Fruit fly (Drosophila melanogaster) Kc167 (cell line): Measurements from ENCODE around the gene CG3040.

ENCODE experiments used
- Myc ChIP-seq: fragments of >200 bp; optimal IDR thresholded peaks from 2 replicates; lab custom pipeline; 2017; ENCODE audit warnings: missing external identifiers
- Sin3A ChIP-seq: fragments of >200 bp; optimal IDR thresholded peaks from 2 replicates; lab custom pipeline; 2018; ENCODE audit warnings: missing external identifiers
- h ChIP-seq: fragments of >200 bp; optimal IDR thresholded peaks from 3 replicates; lab custom pipeline; 2018; ENCODE audit warnings: missing external identifiers
- insv ChIP-seq: fragments of >200 bp; optimal IDR thresholded peaks from 3 replicates; lab custom pipeline; 2018; ENCODE audit warnings: missing external identifiers
- psq ChIP-seq: fragments of >200 bp; optimal IDR thresholded peaks from 2 replicates; lab custom pipeline; 2017; ENCODE audit warnings: missing external identifiers
- ttk ChIP-seq: sonication (Bioruptor generic); optimal IDR thresholded peaks from 2 replicates; lab custom pipeline; 2017; ENCODE audit warnings: missing external identifiers

Gene CG3040

DNA sequence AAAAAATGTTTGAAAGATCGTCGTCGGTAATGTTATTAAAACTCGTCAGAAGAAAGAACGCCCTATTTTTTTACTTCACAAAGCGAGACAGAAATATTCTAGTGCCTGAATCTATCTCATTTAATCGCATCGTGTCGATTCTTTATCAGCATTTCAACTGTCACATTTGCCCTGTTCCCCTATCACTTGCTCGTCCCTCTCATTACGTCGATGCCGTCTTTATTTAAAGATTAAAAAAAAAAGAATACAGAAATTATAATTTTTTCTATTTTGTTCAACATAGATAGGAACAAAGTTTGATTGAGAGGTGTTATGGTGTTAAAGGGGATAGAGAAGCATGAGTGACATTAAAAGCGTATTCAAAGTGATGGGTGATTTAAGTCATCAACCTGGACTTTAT is 14.9 kb upstream of the CG3040 start:
- TF ChIP-seq Myc (lab: Kevin White, UChicago), result no peak
- no peak for TF ChIP-seq psq
- TF ChIP-seq ttk (lab: Kevin White, UChicago), result no peak
- TF ChIP-seq insv (lab: Kevin White, UChicago), result no peak
- TF ChIP-seq h (lab: Kevin White, UChicago), result no peak
- no peak for TF ChIP-seq Sin3A

dm6 chrX:6987091-6987490 is 13.9 kb upstream of the CG3040 start:
- TF ChIP-seq Myc (lab: Kevin White, UChicago) (no peak), psq (no peak), h (lab: Kevin White, UChicago) (no peak), Sin3A (no peak)

DNA sequence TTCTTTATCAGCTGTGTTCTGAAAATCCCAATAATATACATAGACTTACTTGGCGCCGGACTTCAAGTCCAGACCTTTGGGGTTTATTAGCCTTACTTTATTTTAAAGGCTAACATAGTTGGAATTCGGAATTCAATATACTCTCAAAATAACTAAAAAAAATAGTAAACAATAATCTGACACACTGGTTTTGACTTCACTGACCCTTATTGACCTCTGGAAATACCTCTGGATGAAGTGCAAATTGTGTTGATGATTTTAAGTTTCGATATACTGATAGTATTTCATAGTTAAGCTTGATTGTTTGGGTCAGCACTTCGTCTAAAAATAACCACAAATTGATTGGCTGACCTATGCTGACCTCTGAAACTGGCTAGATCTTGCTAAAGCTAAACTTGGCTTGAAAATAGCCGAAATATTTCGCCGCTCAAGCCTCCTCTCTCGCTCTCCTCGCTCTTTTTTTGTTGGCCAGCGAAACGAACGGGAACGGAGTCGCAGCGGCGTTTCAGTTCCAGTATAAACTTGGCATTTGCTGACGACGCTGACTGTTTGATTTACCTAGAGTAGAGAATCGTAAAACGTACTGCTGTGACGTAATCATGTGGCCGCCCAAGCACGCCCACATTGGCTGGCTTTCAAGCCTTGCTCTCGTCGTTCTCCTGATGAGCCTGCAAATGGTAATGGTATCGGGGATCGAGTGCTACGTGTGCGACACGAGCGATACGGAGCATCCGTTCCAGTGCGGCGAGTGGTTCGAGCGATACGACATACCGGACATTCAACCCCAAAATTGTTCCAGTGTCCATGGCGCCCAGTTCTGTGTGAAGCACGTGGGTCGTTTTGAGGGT is 13.0 kb upstream of the CG3040 start, which contains the start of gene bou:
Gene bou (plus strand): TSS at position 507 of the 848 bp plus-strand sequence.
- TF ChIP-seq ttk (lab: Kevin White, UChicago), result no peak
- TF ChIP-seq psq, result no peak

dm6 chrX:6985182-6985851 is 12.1 kb upstream of the CG3040 start:
- TF ChIP-seq psq (no peak), insv (lab: Kevin White, UChicago) (no peak), h (lab: Kevin White, UChicago) (no peak), Sin3A (no peak), ttk (lab: Kevin White, UChicago) (no peak), Myc (lab: Kevin White, UChicago) (no peak)

DNA sequence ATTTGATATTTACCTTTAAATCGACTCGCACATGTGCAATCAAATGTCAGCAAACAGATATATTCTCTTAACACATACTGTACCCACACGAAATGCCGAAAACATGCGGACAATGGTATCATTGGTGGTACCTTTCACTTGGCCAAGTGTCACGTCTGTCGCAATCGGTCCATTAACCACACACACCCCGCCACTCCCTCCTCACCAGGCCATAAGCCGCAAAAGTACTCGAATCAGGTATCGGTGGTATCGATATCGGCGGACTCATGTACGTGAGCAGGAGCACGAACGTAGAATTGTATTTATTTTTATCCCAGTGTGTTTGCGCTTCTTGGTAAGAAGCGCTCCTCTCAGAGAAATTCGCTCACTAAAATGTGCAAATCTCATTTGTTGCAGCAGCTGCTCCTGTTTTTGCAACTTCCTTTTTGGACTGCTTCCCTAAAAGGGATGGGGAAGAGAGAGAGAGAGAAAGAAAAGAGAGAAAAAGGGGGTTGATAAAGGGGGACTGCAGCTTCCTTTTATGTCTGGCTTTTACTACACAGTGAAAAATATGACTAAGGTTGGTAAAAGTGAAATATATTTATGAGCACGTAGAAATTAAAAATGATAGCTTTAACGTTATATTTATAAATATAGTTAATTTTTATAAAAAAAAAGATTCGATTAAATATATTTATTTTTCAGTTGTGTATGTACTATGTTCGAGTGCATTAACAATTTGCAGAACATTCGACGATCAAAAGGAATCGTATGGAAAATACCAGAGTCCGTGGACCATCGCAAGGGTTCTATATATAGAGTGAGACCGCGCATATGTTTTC is 10.5 kb upstream of the CG3040 start:
- TF ChIP-seq insv (lab: Kevin White, UChicago), result no peak

dm6 chrX:6982705-6983384 is 9.7 kb upstream of the CG3040 start:
- TF ChIP-seq Myc (lab: Kevin White, UChicago), result no peak
- no peak for TF ChIP-seq insv (lab: Kevin White, UChicago)
- no peak for TF ChIP-seq Sin3A
- no peak for TF ChIP-seq psq
- no peak for TF ChIP-seq ttk (lab: Kevin White, UChicago)
- TF ChIP-seq h (lab: Kevin White, UChicago), result no peak

DNA sequence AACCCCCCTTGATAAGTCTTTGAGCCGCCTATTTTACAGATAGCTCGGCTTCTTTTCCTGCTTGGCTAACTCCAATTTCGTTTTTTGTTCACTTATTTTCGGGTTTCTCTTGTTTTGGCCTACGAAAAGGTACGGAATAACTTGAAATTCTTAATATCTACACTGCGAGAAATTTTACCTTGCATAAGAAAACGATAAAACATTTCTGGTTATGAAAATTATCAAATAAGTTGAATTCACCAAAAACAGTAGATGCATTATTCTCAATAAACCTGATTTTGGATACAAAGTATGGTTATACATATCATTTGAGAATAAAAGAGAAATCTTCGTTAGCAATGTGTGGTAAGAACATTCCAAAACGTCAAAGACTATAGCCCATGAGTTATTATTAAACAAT is 8.9 kb upstream of the CG3040 start:
- no peak for TF ChIP-seq h (lab: Kevin White, UChicago)
- no peak for TF ChIP-seq Sin3A
- no peak for TF ChIP-seq Myc (lab: Kevin White, UChicago)
- no peak for TF ChIP-seq insv (lab: Kevin White, UChicago)
- no peak for TF ChIP-seq ttk (lab: Kevin White, UChicago)
- no peak for TF ChIP-seq psq

- TF ChIP-seq psq, result no peak
- TF ChIP-seq insv (lab: Kevin White, UChicago), result no peak
- no peak for TF ChIP-seq h (lab: Kevin White, UChicago)
- TF ChIP-seq Myc (lab: Kevin White, UChicago), result no peak
- no peak for TF ChIP-seq Sin3A
- TF ChIP-seq ttk (lab: Kevin White, UChicago), result no peak
These were observed 8.3 kb upstream of the CG3040 start for dm6 chrX:6981470-6981952.

- TF ChIP-seq insv (lab: Kevin White, UChicago) (no peak), ttk (lab: Kevin White, UChicago) (no peak)
These were observed 3.7 kb upstream of the CG3040 start for dm6 chrX:6976911-6977310.

dm6 chrX:6976364-6976763 is 3.2 kb upstream of the CG3040 start:
- TF ChIP-seq h (lab: Kevin White, UChicago), result no peak
- no peak for TF ChIP-seq insv (lab: Kevin White, UChicago)
- TF ChIP-seq Myc (lab: Kevin White, UChicago), result no peak
- no peak for TF ChIP-seq ttk (lab: Kevin White, UChicago)
- TF ChIP-seq Sin3A, result no peak
- no peak for TF ChIP-seq psq

DNA sequence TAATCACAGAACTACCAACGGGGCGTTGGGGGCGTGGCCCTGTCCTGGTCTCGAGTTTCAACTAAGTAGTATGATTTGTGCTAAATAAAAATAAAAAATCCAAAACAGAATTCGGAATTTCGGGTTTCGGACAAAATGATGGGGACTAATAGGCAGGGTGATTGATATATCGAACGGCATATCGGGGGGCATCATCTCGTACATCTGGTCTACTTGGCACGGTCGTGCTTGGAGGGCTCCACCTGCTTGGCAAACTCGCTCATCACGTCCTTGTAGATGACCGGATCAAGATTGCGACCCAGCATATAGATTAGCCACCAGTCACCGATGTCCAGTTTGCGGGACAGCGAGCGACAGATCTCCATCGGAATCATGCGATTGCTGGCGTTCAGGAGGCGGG is 1.0 kb upstream of the CG3040 start:
- no peak for TF ChIP-seq psq
- TF ChIP-seq ttk (lab: Kevin White, UChicago), result no peak
- TF ChIP-seq insv (lab: Kevin White, UChicago), result no peak
- TF ChIP-seq Myc (lab: Kevin White, UChicago), result no peak
- TF ChIP-seq h (lab: Kevin White, UChicago), result no peak
- TF ChIP-seq Sin3A, result no peak
